Worm (Caenorhabditis elegans) whole organism, L4/young adult: ENCODE measurements around the gene F01D5.6.

ENCODE experiments used
- W03F9.2 ChIP-seq: fragments of 150-350 bp; optimal IDR thresholded peaks from 2 replicates; lab custom pipeline; 2014; ENCODE audit warnings: missing biosample characterization, missing genetic modification characterization
- him-1 ChIP-seq: sonication (generic microtip); optimal IDR thresholded peaks from 2 replicates; lab custom pipeline; 2016; ENCODE audit warnings: missing genotype, missing genetic modification reagents, missing genetic modification characterization, missing compliant biosample characterization

ce11 chrII:14004770-14005169 is 1.5 kb upstream of the F01D5.6 start:
- TF ChIP-seq W03F9.2 (no peak), him-1 (tag; lab: Kevin White, UChicago) (no peak)
